Fruit fly (Drosophila melanogaster): ENCODE results near the gene Cog4.

Cog4 gene

DNA sequence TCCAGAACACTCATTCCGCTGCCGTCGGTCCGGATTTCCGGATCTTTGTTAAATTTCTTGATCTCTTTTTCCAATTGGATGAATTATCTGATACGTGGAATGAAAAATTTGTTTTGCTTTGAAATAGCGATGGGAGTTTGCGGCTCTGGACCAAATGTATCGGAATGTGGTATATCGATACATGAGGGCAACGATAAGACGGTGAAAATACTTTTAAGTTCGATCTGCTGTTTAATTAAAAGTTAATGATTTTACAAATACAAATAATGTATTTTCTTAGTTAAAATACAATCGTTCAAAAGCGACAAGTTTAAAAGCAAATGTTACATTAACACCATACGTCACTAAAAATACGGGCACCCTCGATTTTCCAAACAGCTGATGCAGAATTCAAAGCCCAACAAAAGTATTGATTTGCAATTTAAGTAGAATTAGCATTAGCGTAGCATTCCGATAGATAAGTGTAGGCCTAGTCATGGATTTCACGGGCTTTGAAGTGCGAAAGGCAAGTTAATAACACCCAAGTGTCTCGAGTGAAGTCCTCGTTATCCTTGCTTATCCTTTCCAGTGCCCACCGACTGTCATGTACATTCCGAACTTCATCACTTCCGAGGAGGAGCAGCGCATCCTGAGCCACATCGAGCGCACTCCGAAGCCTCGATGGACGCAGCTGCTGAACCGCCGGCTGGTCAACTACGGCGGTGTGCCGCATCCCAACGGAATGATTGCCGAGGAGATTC lies at the start of gene Cog4, which contains the start of gene CG6144 (continued):
- TF ChIP-seq insv (GFP tag; optimal IDR thresholded peaks at IDR 0.05) (peak in 1 of 2 experiments; percentile 86), CG18476 (GFP tag; optimal IDR thresholded peaks at IDR 0.05) (peak; percentile 0), lov (optimal IDR thresholded peaks at IDR 0.05) (no peak), lov (GFP tag; IDR thresholded peaks at IDR 0.05) (no peak), dati (GFP tag; IDR thresholded peaks at IDR 0.05) (no peak), disco-r (GFP tag; optimal IDR thresholded peaks at IDR 0.05) (no peak), Chrac-16 (GFP tag; optimal IDR thresholded peaks at IDR 0.05) (no peak), CG18011 (GFP tag; optimal IDR thresholded peaks at IDR 0.05) (no peak), luna (GFP tag; optimal IDR thresholded peaks at IDR 0.05) (no peak), NFAT (GFP tag; IDR thresholded peaks at IDR 0.05) (no peak), z (GFP tag; IDR thresholded peaks at IDR 0.05) (no peak), otp (GFP tag; IDR thresholded peaks at IDR 0.05) (0 out of 3 replicates have a peak, but pooled peaks have one; percentile 8), Jarid2 (GFP tag; optimal IDR thresholded peaks at IDR 0.05) (no peak), pros (GFP tag; optimal IDR thresholded peaks at IDR 0.05) (no peak), sd (tag; optimal IDR thresholded peaks at IDR 0.05) (peak; percentile 97), abd-A (tag; optimal IDR thresholded peaks at IDR 0.05) (no peak), sob (GFP tag; IDR thresholded peaks at IDR 0.05) (no peak), exex (tag; optimal IDR thresholded peaks at IDR 0.05) (no peak), CG4282 (GFP tag; optimal IDR thresholded peaks at IDR 0.05) (no peak), CG31441 (GFP tag; IDR thresholded peaks at IDR 0.05) (no peak), CG11560 (tag; IDR thresholded peaks at IDR 0.05) (no peak), Hr78 (GFP tag; optimal IDR thresholded peaks at IDR 0.05) (no peak), CG4424 (GFP tag; optimal IDR thresholded peaks at IDR 0.05) (no peak), CG2202 (tag; optimal IDR thresholded peaks at IDR 0.05) (no peak), Kr (GFP tag; optimal IDR thresholded peaks at IDR 0.05) (no peak), CG3847 (GFP tag; IDR thresholded peaks at IDR 0.05) (no peak), D19A (tag; optimal IDR thresholded peaks at IDR 0.05) (no peak), Hmr (GFP tag; optimal IDR thresholded peaks at IDR 0.05) (no peak), ranshi (GFP tag; IDR thresholded peaks at IDR 0.05) (peak; percentile 82; the same call in 1 of the 2 replicates), Abd-B (GFP tag; optimal IDR thresholded peaks at IDR 0.05) (no peak), ash1 (GFP tag; optimal IDR thresholded peaks at IDR 0.05) (no peak), CG15269 (tag; optimal IDR thresholded peaks at IDR 0.05) (no peak), lab (GFP tag; optimal IDR thresholded peaks at IDR 0.05) (no peak), CG10543 (GFP tag; optimal IDR thresholded peaks at IDR 0.05) (no peak), bab2 (GFP tag; optimal IDR thresholded peaks at IDR 0.05) (peak; percentile 18), pan (optimal IDR thresholded peaks at IDR 0.05) (no peak), pan (GFP tag; optimal IDR thresholded peaks at IDR 0.05 in 1 of 2, IDR thresholded peaks at IDR 0.05 in 1 of 2) (peak in 1 of 2 experiments; percentile 34), CG9437 (GFP tag; optimal IDR thresholded peaks at IDR 0.05) (no peak), CG9609 (GFP tag; optimal IDR thresholded peaks at IDR 0.05) (no peak), MBD-R2 (GFP tag; IDR thresholded peaks at IDR 0.05) (peak; percentile 87), fd102C (GFP tag; optimal IDR thresholded peaks at IDR 0.05) (no peak), CG34224 (GFP tag; IDR thresholded peaks at IDR 0.05; ENCODE audit: partially characterized antibody) (peak; percentile 82), CG5953 (GFP tag; IDR thresholded peaks at IDR 0.05) (no peak), CG11085 (GFP tag; IDR thresholded peaks at IDR 0.05) (no peak), CG43689 (GFP tag; IDR thresholded peaks at IDR 0.05) (no peak), klu (GFP tag; IDR thresholded peaks at IDR 0.05) (no peak), pnt (GFP tag; optimal IDR thresholded peaks at IDR 0.05) (no peak), chm (GFP tag; IDR thresholded peaks at IDR 0.05) (no peak), ato (GFP tag; IDR thresholded peaks at IDR 0.05; ENCODE audit: partially characterized antibody) (peak; percentile 26; the same call in 1 of the 2 replicates), ewg (GFP tag; optimal IDR thresholded peaks at IDR 0.05) (no peak)

Data from whole organism, embryonic.